Fruit fly (Drosophila melanogaster): ENCODE data around the gene nebu.

Gene nebu

DNA sequence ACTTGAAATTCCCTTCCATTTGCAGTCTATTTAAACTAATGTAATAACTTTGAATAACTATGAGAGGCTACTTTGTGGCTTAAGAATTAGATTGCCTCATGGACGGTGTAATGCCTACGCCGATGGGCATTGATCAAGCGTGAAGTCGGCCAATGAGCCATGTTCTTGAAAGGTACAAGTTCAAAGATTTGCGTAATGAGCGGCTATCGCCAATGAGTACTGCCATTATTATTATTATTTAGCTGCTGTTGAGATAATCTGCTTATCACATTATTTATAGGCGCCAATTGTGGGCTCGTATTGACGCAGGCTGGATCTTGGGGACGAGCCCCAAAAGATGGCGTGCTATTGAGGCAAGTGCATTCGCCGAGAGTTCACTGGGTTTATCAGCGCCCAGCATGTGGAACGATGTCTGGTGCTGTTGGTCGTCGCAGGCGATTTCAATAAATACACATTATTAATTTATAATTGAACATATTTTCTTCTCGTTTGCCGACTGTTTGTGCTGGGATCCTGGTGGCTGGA, 5.6 kb downstream of the nebu start (continued):
- TF ChIP-seq CG18599 (GFP tag; optimal IDR thresholded peaks at IDR 0.05) = no peak
- no peak for TF ChIP-seq CG11093 (GFP tag; IDR thresholded peaks at IDR 0.05)
- TF ChIP-seq Ets65A (GFP tag) = peak; percentile 52
- no peak for TF ChIP-seq ftz-f1 (GFP tag; optimal IDR thresholded peaks at IDR 0.05)
- no peak for TF ChIP-seq eve (GFP tag; optimal IDR thresholded peaks at IDR 0.05)
- TF ChIP-seq CG10209 (GFP tag; optimal IDR thresholded peaks at IDR 0.05) = no peak
- TF ChIP-seq bcd (GFP tag; optimal IDR thresholded peaks at IDR 0.05) = no peak
- no peak for TF ChIP-seq Sox102F (GFP tag; optimal IDR thresholded peaks at IDR 0.05)
- no peak for TF ChIP-seq Sox100B (GFP tag; optimal IDR thresholded peaks at IDR 0.05)
- TF ChIP-seq CG11456 (GFP tag; IDR thresholded peaks at IDR 0.05) = no peak
- TF ChIP-seq sob (GFP tag; IDR thresholded peaks at IDR 0.05) = no peak
- no peak for TF ChIP-seq gcm2 (GFP tag; optimal IDR thresholded peaks at IDR 0.05)
- TF ChIP-seq hkb (optimal IDR thresholded peaks at IDR 0.05) = no peak
- TF ChIP-seq hkb (GFP tag; IDR thresholded peaks at IDR 0.05) = no peak
- peak; percentile 1 for TF ChIP-seq Med (GFP tag)
- TF ChIP-seq CG12104 (GFP tag; optimal IDR thresholded peaks at IDR 0.05) = no peak
- TF ChIP-seq HLH4C (GFP tag; IDR thresholded peaks at IDR 0.05; ENCODE audit: partially characterized antibody) = no peak
- TF ChIP-seq prd (optimal IDR thresholded peaks at IDR 0.05) = no peak
- no peak for TF ChIP-seq prd (GFP tag; IDR thresholded peaks at IDR 0.05)
- no peak for TF ChIP-seq Poxn (GFP tag; IDR thresholded peaks at IDR 0.05)
- TF ChIP-seq CG1832 (GFP tag; optimal IDR thresholded peaks at IDR 0.05) = no peak
- TF ChIP-seq MESR4 (GFP tag; optimal IDR thresholded peaks at IDR 0.05) = no peak
- no peak for TF ChIP-seq CG12155 (GFP tag; optimal IDR thresholded peaks at IDR 0.05)
- TF ChIP-seq CG6683 (GFP tag; optimal IDR thresholded peaks at IDR 0.05) = no peak
- TF ChIP-seq Mrtf (GFP tag; IDR thresholded peaks at IDR 0.05) = no peak
- TF ChIP-seq da (GFP tag; optimal IDR thresholded peaks at IDR 0.05) = no peak
- no peak for TF ChIP-seq CG11560 (tag; IDR thresholded peaks at IDR 0.05)

DNA sequence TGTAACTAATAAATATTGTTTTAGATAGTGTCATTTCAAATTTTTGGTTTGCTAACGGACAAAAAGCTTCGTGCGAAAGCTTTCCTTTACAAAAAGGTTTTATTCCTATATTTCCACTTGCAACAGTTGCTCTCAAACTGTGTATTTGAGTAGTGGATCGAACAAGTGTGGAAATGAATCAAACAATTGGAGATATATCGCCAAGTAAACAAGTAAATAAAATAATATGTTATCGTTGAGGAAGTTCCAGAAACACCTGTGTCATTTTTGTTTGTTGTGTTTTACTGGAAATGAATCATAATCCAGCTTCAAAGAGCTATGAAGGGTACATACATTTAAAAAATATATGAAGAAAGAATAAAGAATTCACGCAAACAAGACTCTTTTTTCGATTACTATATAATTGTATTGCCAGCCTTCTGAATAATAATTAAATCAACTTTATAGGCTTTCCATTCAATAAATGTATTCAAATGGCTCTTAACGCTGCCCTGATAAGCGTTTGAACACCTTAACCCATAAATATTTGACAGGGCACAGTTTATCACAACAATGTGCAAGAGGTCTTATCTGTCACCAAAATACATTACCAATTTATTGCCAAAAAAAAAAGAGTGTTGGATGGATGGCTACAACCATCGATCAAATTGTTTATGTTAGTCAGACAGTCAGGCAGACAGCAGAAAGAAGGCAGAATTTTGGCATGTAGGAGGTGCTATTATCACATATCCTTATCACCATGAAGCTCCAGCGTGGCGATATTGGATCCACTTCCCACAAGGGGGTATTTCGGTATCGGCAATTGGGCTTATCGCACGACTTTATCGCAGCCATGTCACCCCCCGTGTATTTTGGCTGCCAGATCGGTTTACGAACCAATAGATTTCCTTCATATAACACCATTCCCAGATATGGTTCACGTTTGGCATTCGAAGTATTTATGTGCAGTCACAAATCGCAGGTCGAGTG, 7.1 kb downstream of the nebu start:
- TF ChIP-seq Elba2 (GFP tag; optimal IDR thresholded peaks at IDR 0.05) (no peak), CG3407 (GFP tag; optimal IDR thresholded peaks at IDR 0.05) (peak; percentile 4), gro (GFP tag; optimal IDR thresholded peaks at IDR 0.05) (peak; percentile 7), Nf-YA (GFP tag; IDR thresholded peaks at IDR 0.05) (no peak), sug (tag; optimal IDR thresholded peaks at IDR 0.05) (peak; percentile 99), CG6854 (GFP tag; optimal IDR thresholded peaks at IDR 0.05) (peak; percentile 53), MTF-1 (GFP tag; optimal IDR thresholded peaks at IDR 0.05; ENCODE audit: borderline replicate concordance) (peak; percentile 31), Myb (GFP tag; optimal IDR thresholded peaks at IDR 0.05) (peak; percentile 85), lbe (GFP tag; optimal IDR thresholded peaks at IDR 0.05) (no peak), dmrt99B (tag; optimal IDR thresholded peaks at IDR 0.05) (peak; percentile 13), tap (tag; optimal IDR thresholded peaks at IDR 0.05) (no peak), MBD-R2 (GFP tag; IDR thresholded peaks at IDR 0.05) (no peak), abd-A (tag; optimal IDR thresholded peaks at IDR 0.05) (no peak), CG17802 (tag; optimal IDR thresholded peaks at IDR 0.05) (no peak), vfl (GFP tag; optimal IDR thresholded peaks at IDR 0.05) (no peak), Spps (tag; optimal IDR thresholded peaks at IDR 0.05) (peak; percentile 12), CG8290 (GFP tag; optimal IDR thresholded peaks at IDR 0.05) (no peak), CG8290 (tag; optimal IDR thresholded peaks at IDR 0.05) (peak in 1 of 2 experiments; percentile 71), CG8388 (GFP tag; optimal IDR thresholded peaks at IDR 0.05) (no peak), Side (GFP tag; optimal IDR thresholded peaks at IDR 0.05) (no peak), BtbVII (GFP tag; optimal IDR thresholded peaks at IDR 0.05) (peak; percentile 43), otp (GFP tag; IDR thresholded peaks at IDR 0.05) (0 out of 3 replicates have a peak, but pooled peaks have one; percentile 28), stc (GFP tag; IDR thresholded peaks at IDR 0.05) (no peak), cato (GFP tag; optimal IDR thresholded peaks at IDR 0.05; ENCODE audit: borderline replicate concordance) (no peak)
